Worm (Caenorhabditis elegans) whole organism, late embryonic: ENCODE data around the gene D1005.2.

Experiments
- K02D7.2 ChIP-seq: sonication (generic microtip); optimal IDR thresholded peaks from 2 replicates; lab custom pipeline; 2017; ENCODE audit warnings: mild to moderate bottlenecking, missing genetic modification characterization, missing compliant biosample characterization
- che-1 ChIP-seq: sonication (generic microtip); optimal IDR thresholded peaks from 2 replicates; lab custom pipeline; 2016; ENCODE audit warnings: mild to moderate bottlenecking, missing genetic modification characterization, missing compliant biosample characterization
- fkh-10 ChIP-seq: fragments of 150-350 bp; optimal IDR thresholded peaks from 2 replicates; lab custom pipeline; 2014; ENCODE audit warnings: missing biosample characterization, missing genetic modification reagents, missing genetic modification characterization
- gmeb-2 ChIP-seq: sonication (generic microtip); optimal IDR thresholded peaks from 2 replicates; lab custom pipeline; 2016; ENCODE audit warnings: missing genetic modification characterization, inconsistent platforms, missing compliant biosample characterization
- pqm-1 ChIP-seq: sonication (generic microtip); optimal IDR thresholded peaks from 2 replicates; lab custom pipeline; 2016; ENCODE audit warnings: missing genetic modification characterization, missing compliant biosample characterization
- rnt-1 ChIP-seq: sonication (generic microtip); optimal IDR thresholded peaks from 2 replicates; lab custom pipeline; 2016; ENCODE audit warnings: missing genetic modification characterization, missing compliant biosample characterization

DNA sequence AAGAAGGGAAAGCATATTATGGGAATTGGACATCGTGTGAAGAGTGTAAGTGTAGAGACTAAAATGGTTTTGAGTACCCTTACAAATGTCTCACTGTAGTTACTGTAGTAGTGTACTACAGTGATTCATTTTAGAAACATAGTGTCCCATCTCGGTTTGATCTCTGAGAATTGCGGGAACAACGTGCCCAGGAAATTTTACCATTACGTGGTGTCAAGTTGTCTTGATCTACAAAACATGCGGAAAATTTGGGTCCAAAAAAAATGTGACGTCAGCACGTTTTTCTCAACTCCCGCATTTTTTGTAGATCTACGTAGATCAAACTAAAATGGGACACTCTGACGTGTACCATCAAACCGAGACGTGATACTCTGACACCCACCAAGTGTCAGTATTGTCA lies 24.4 kb downstream of the D1005.2 start:
- TF ChIP-seq fkh-10 (GFP tag; lab: Kevin White, UChicago) (no peak), K02D7.2 (tag; lab: Kevin White, UChicago) (no peak), gmeb-2 (no peak), pqm-1 (tag; lab: Kevin White, UChicago) (no peak), che-1 (tag; lab: Kevin White, UChicago) (no peak), rnt-1 (tag; lab: Kevin White, UChicago) (no peak)
